Fruit fly (Drosophila melanogaster): ENCODE measurements around the gene Arl1.

Arl1 gene

DNA sequence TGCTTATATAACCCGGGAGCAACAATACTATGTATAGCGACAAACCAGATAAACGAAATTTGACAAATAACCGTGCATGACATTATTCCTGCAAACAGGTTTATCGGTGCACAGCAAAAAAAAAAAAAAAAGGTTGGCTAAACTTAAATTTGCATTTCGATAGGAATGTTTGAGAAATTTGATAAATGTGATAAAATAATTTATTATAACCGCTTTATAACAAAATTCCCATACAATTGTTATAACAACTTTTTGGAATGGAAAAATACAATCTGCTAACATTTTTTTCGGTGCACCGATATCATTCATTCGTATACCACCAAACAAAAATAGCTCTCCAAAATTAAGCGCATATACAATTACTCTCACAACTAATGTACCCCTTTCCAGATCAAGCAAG, 5.4 kb upstream of the Arl1 start (continued):
- peak; percentile 18 for TF ChIP-seq CG10654 (GFP tag; optimal IDR thresholded peaks at IDR 0.05)
- peak; percentile 66 for TF ChIP-seq CG18262 (tag; optimal IDR thresholded peaks at IDR 0.05)
- peak; percentile 84 for TF ChIP-seq Ptx1 (GFP tag; IDR thresholded peaks at IDR 0.05)
- TF ChIP-seq Fer3 (tag; optimal IDR thresholded peaks at IDR 0.05), result peak; percentile 69
- peak; percentile 10; the same call in 1 of the 2 replicates for TF ChIP-seq CG11696 (GFP tag; IDR thresholded peaks at IDR 0.05)
- TF ChIP-seq Taf1 (GFP tag; IDR thresholded peaks at IDR 0.05), result 0 out of 2 replicates have a peak, but pooled peaks have one; percentile 31
- TF ChIP-seq ara (GFP tag; IDR thresholded peaks at IDR 0.05), result peak; percentile 60
- no peak for TF ChIP-seq CG10274 (GFP tag; optimal IDR thresholded peaks at IDR 0.05)
- TF ChIP-seq CG12104 (GFP tag; optimal IDR thresholded peaks at IDR 0.05), result peak; percentile 12
- no peak for TF ChIP-seq CG15696 (tag; optimal IDR thresholded peaks at IDR 0.05)
- peak; percentile 11 for TF ChIP-seq Nf-YC (tag; optimal IDR thresholded peaks at IDR 0.05)
- TF ChIP-seq sob (GFP tag; IDR thresholded peaks at IDR 0.05), result peak; percentile 36; the same call in 1 of the 2 replicates
- TF ChIP-seq Kr (GFP tag; optimal IDR thresholded peaks at IDR 0.05), result no peak
- TF ChIP-seq CG16779 (GFP tag; IDR thresholded peaks at IDR 0.05), result no peak
- TF ChIP-seq grau (tag; optimal IDR thresholded peaks at IDR 0.05), result peak; percentile 44
- TF ChIP-seq CG6175 (GFP tag; IDR thresholded peaks at IDR 0.05), result no peak
- TF ChIP-seq Meics (GFP tag; optimal IDR thresholded peaks at IDR 0.05), result peak; percentile 50
- TF ChIP-seq Oli (tag; optimal IDR thresholded peaks at IDR 0.05), result peak; percentile 36
- peak; percentile 37; the same call in 2 of the 3 replicates for TF ChIP-seq H15 (GFP tag; IDR thresholded peaks at IDR 0.05)
- peak; percentile 73 for TF ChIP-seq CG2678 (tag; optimal IDR thresholded peaks at IDR 0.05)
- TF ChIP-seq HLH3B (GFP tag; IDR thresholded peaks at IDR 0.05), result peak; percentile 52; the same call in 1 of the 2 replicates
- TF ChIP-seq gfzf (GFP tag; optimal IDR thresholded peaks at IDR 0.05), result no peak
- 0 out of 2 replicates have a peak, but pooled peaks have one; percentile 22 for TF ChIP-seq Gsc (GFP tag; IDR thresholded peaks at IDR 0.05)
- peak; percentile 7 for TF ChIP-seq CG14710 (tag; optimal IDR thresholded peaks at IDR 0.05)
- peak; percentile 69 for TF ChIP-seq Med (GFP tag)
- peak; percentile 28 for TF ChIP-seq tap (tag; optimal IDR thresholded peaks at IDR 0.05)
- TF ChIP-seq Pdp1 (GFP tag; optimal IDR thresholded peaks at IDR 0.05), result peak; percentile 10 to 86
- TF ChIP-seq stc (GFP tag; IDR thresholded peaks at IDR 0.05), result peak; percentile 74
- TF ChIP-seq CG18476 (GFP tag; optimal IDR thresholded peaks at IDR 0.05), result peak; percentile 21
- TF ChIP-seq CG9215 (GFP tag; IDR thresholded peaks at IDR 0.05), result peak; percentile 49; the same call in 1 of the 2 replicates
- no peak for TF ChIP-seq Myb (GFP tag; optimal IDR thresholded peaks at IDR 0.05)
- TF ChIP-seq B-H1 (GFP tag; IDR thresholded peaks at IDR 0.05), result peak; percentile 40; the same call in 1 of the 3 replicates
- TF ChIP-seq bab2 (GFP tag; optimal IDR thresholded peaks at IDR 0.05), result peak; percentile 31
- no peak for TF ChIP-seq prd (optimal IDR thresholded peaks at IDR 0.05)
- peak; percentile 79 for TF ChIP-seq prd (GFP tag; IDR thresholded peaks at IDR 0.05)
- no peak for TF ChIP-seq Stat92E (GFP tag; optimal IDR thresholded peaks at IDR 0.05)
- no peak for TF ChIP-seq fru (optimal IDR thresholded peaks at IDR 0.05)
- TF ChIP-seq CG5245 (GFP tag; optimal IDR thresholded peaks at IDR 0.05), result peak; percentile 32
- peak; percentile 38 for TF ChIP-seq zf30C (GFP tag; optimal IDR thresholded peaks at IDR 0.05)
- peak; percentile 64; the same call in 2 of the 3 replicates for TF ChIP-seq ase (GFP tag; IDR thresholded peaks at IDR 0.05)
- no peak for TF ChIP-seq hkb (optimal IDR thresholded peaks at IDR 0.05)
- peak; percentile 72 for TF ChIP-seq hkb (GFP tag; IDR thresholded peaks at IDR 0.05)
- peak; percentile 49 for TF ChIP-seq HHEX (GFP tag; optimal IDR thresholded peaks at IDR 0.05)
- TF ChIP-seq CG11247 (GFP tag; IDR thresholded peaks at IDR 0.05), result peak; percentile 55; the same call in 1 of the 2 replicates
- no peak for TF ChIP-seq ro (GFP tag; IDR thresholded peaks at IDR 0.05)
- TF ChIP-seq phol (tag; optimal IDR thresholded peaks at IDR 0.05), result peak; percentile 56
- peak; percentile 12 for TF ChIP-seq CG13894 (tag; optimal IDR thresholded peaks at IDR 0.05)
- peak; percentile 63 for TF ChIP-seq CG2120 (GFP tag; optimal IDR thresholded peaks at IDR 0.05)
- TF ChIP-seq esg (GFP tag; conservative IDR thresholded peaks at IDR 0.05), result peak; percentile 50
- no peak for TF ChIP-seq luna (GFP tag; optimal IDR thresholded peaks at IDR 0.05)
- peak; percentile 28 for TF ChIP-seq CG10209 (GFP tag; optimal IDR thresholded peaks at IDR 0.05)
